Worm (Caenorhabditis elegans) whole organism, L4 larva: ENCODE results near the gene dpy-28.

ENCODE experiments used
- ama-1 ChIP-seq: fragments of 150-350 bp; optimal IDR thresholded peaks from 2 replicates; lab custom pipeline; 2014; ENCODE audit warnings: inconsistent platforms, mixed read lengths
- dpl-1 ChIP-seq: fragments of 150-350 bp; optimal IDR thresholded peaks from 2 replicates; lab custom pipeline; 2014; ENCODE audit warnings: missing biosample characterization, missing genetic modification reagents, missing genetic modification characterization

DNA sequence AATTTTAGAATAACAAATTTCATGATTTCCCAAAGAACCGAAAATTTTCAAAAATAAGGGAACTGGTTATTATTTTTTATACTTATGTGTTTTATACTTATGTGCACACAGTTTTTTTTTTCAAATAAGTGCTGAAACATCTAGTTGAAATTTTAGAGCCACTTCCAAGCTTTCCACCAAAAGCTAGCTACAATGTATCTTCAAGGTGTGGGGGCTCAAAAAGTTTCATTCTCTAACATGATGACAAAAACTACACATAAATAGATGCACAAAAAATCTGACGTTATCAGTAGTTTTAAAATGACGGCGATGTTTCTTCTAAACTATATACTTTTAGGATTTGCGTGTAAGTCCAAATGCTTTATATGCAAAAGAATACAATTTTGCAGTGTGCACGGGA is 31.1 kb downstream of the dpy-28 start, which contains the start of gene clec-163:
- TF ChIP-seq ama-1 (lab: Kevin White, UChicago): no peak
- TF ChIP-seq dpl-1 (GFP tag; lab: Kevin White, UChicago): no peak
